Worm (Caenorhabditis elegans): ENCODE measurements around the gene gfat-1.

Gene gfat-1

DNA sequence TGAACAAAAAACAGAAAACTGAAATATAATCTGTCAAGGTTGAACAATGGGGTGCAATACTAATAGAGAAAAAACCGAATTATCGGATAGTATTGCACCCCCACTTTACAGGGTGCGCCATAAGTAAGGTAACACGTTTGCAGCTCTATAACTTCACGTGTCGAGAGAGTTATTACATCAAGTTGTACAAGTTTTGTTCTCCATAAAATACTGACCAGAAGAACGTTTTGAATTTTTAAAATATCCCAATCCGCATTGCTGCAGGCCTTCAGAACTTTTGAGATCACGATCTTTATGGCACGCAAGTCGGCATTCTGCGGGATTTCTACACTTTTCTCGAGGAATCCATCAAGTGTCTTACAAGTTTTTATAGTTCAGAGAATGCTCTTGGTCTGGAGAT, 42.6 kb upstream of the gfat-1 start:
- TF ChIP-seq let-526 (GFP tag; IDR thresholded peaks at IDR 0.05) (no peak), repo-1 (tag; optimal IDR thresholded peaks at IDR 0.05) (peak; percentile 8), Y79H2A.3 (GFP tag; conservative IDR thresholded peaks at IDR 0.05) (no peak), F22D6.2 (tag; optimal IDR thresholded peaks at IDR 0.05) (no peak), snpc-3.4 (tag; optimal IDR thresholded peaks at IDR 0.05) (no peak), lsy-27 (tag; optimal IDR thresholded peaks at IDR 0.05; ENCODE audit: borderline replicate concordance, insufficient read depth) (no peak), ekl-4 (GFP tag; IDR thresholded peaks at IDR 0.05) (no peak)

DNA sequence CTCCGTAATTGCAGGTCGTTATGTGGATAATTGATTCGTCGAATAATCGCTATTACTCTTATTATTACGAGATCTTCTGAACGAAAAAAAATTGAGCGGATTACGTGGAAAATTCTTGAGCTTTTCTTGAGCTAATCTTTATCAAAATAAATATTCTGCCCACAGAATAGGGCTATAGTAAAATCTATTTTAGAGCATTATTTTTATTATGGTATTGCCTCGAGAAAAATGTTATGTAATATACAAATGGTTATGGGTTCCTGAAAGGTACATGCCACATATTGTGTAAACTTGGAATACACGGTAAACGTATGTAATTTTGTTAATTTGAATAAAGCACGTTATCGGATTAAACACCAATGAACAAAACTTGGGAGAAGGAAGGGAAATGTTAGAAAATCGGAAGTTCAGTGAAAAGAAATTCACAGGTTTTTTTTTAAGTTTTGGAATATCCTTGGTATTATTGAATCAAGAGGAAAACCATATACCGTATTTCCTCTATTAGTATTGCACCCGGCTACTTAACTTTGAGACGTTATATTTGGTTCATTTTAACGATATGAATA, 42.1 kb upstream of the gfat-1 start:
- TF ChIP-seq F39B2.1 (GFP tag; IDR thresholded peaks at IDR 0.05) (no peak), ama-1 (optimal IDR thresholded peaks at IDR 0.05) (peak; percentile 56), ama-1 (GFP tag; optimal IDR thresholded peaks at IDR 0.05) (no peak), Y53G8AR.9 (GFP tag; conservative IDR thresholded peaks at IDR 0.05) (no peak), hmg-1.2 (GFP tag; IDR thresholded peaks at IDR 0.05) (0 out of 2 replicates have a peak, but pooled peaks have one; percentile 5), gei-17 (GFP tag; optimal IDR thresholded peaks at IDR 0.05) (no peak), cebp-1 (GFP tag; IDR thresholded peaks at IDR 0.05) (no peak), cebp-1 (tag; optimal IDR thresholded peaks at IDR 0.05) (peak; percentile 10), F57C9.4 (tag; optimal IDR thresholded peaks at IDR 0.05) (no peak), C17E4.6 (GFP tag; IDR thresholded peaks at IDR 0.05) (no peak), ztf-3 (GFP tag; optimal IDR thresholded peaks at IDR 0.05) (no peak), tlf-1 (GFP tag; optimal IDR thresholded peaks at IDR 0.05) (peak; percentile 13), C06A6.2 (GFP tag; conservative IDR thresholded peaks at IDR 0.05) (0 out of 2 replicates have a peak, but pooled peaks have one; percentile 9), ceh-100 (GFP tag; IDR thresholded peaks at IDR 0.05) (no peak), lin-40 (tag; optimal IDR thresholded peaks at IDR 0.05) (peak; percentile 73), egl-18 (GFP tag; IDR thresholded peaks at IDR 0.05) (no peak), mes-4 (tag; optimal IDR thresholded peaks at IDR 0.05) (no peak), rcor-1 (GFP tag; IDR thresholded peaks at IDR 0.05) (no peak)

DNA sequence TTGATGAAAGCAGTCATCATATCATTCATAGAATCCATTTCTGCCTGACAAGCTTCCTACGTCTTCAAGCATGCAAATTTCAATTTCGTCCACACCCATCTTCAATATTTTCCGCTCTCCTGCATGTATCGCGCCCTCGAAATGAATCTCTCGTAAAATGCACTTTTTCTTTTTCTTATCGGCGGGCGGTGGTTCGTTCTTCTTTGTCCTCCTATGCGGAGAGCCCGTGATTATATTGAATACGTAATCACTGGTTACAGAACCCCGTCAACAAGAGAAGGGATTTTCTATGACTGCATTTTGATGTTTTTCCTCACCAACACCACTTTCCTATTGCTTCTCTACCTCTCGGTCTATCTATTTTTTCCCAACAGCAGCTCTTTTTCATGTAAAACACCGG, 41.4 kb upstream of the gfat-1 start:
- TF ChIP-seq dox-1 (GFP tag; IDR thresholded peaks at IDR 0.05) (0 out of 2 replicates have a peak, but pooled peaks have one; percentile 18), nhr-179 (tag; optimal IDR thresholded peaks at IDR 0.05) (no peak), lin-54 (GFP tag; optimal IDR thresholded peaks at IDR 0.05) (no peak), tlf-1 (GFP tag; optimal IDR thresholded peaks at IDR 0.05) (no peak), K11D2.4 (GFP tag; IDR thresholded peaks at IDR 0.05) (peak; percentile 46; the same call in 1 of the 2 replicates), F37B4.10 (GFP tag; IDR thresholded peaks at IDR 0.05) (no peak), nfyb-1 (GFP tag; IDR thresholded peaks at IDR 0.05) (0 out of 2 replicates have a peak, but pooled peaks have one; percentile 50), ztf-28 (GFP tag; IDR thresholded peaks at IDR 0.05) (no peak), atf-7 (tag; optimal IDR thresholded peaks at IDR 0.05) (no peak), F39B2.1 (GFP tag; IDR thresholded peaks at IDR 0.05) (0 out of 2 replicates have a peak, but pooled peaks have one; percentile 12), F52B5.7 (tag; optimal IDR thresholded peaks at IDR 0.05) (no peak), ama-1 (optimal IDR thresholded peaks at IDR 0.05) (peak; percentile 47), ama-1 (GFP tag; optimal IDR thresholded peaks at IDR 0.05) (no peak)

DNA sequence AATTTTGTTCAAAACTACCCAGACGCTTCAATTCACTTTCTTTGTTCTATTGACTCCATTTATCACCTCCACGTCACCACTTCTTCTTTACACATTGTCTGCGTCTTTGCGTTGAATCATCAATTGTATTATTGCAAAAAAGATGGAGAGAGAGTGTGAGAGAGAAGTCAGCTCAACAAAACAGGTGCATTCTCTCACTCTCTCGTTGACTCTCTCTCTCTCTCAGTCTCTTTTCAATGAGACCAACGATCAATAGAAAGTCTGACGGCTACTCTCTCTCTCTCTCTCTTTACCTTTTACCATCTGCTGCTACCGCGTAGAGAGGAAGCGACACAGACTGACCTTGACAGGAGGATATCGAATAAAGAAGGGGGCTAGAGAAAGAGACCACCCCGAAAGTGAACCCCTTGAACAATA, 40.5 kb upstream of the gfat-1 start:
- TF ChIP-seq mes-4 (tag; optimal IDR thresholded peaks at IDR 0.05): no peak
- peak; percentile 59 for TF ChIP-seq tlf-1 (GFP tag; optimal IDR thresholded peaks at IDR 0.05)
- no peak for TF ChIP-seq bed-2 (GFP tag; IDR thresholded peaks at IDR 0.05)
- TF ChIP-seq ztf-22 (GFP tag; optimal IDR thresholded peaks at IDR 0.05): no peak
- TF ChIP-seq dpff-1 (tag; optimal IDR thresholded peaks at IDR 0.05): no peak
- no peak for TF ChIP-seq egl-44 (GFP tag; IDR thresholded peaks at IDR 0.05)
- TF ChIP-seq madf-10 (tag; optimal IDR thresholded peaks at IDR 0.05): peak; percentile 26
- TF ChIP-seq snpc-4 (GFP tag; optimal IDR thresholded peaks at IDR 0.05): no peak
- peak in 1 of 4 experiments; percentile 21 for TF ChIP-seq snpc-4 (tag; optimal IDR thresholded peaks at IDR 0.05)
- TF ChIP-seq sdz-38 (tag; optimal IDR thresholded peaks at IDR 0.05): no peak
- TF ChIP-seq let-607 (tag; optimal IDR thresholded peaks at IDR 0.05): peak in 1 of 2 experiments; percentile 76
- TF ChIP-seq cebp-1 (GFP tag; IDR thresholded peaks at IDR 0.05): no peak
- TF ChIP-seq cebp-1 (tag; optimal IDR thresholded peaks at IDR 0.05): peak; percentile 31
- TF ChIP-seq egrh-3 (GFP tag; IDR thresholded peaks at IDR 0.05): no peak
- TF ChIP-seq pha-4 (tag; optimal IDR thresholded peaks at IDR 0.05): no peak

Data from whole organism, young adult.